Worm (Caenorhabditis elegans): Measurements from ENCODE around the gene gst-36.

ce11 chrX:9832370-9832769, 30.4 kb downstream of the gst-36 start:
- TF ChIP-seq ztf-4 (tag; optimal IDR thresholded peaks at IDR 0.05) (no peak), jun-1 (tag; optimal IDR thresholded peaks at IDR 0.05) (no peak), fkh-8 (tag; optimal IDR thresholded peaks at IDR 0.05) (no peak), lin-39 (tag; optimal IDR thresholded peaks at IDR 0.05) (no peak), snpc-4 (tag; optimal IDR thresholded peaks at IDR 0.05) (no peak), fkh-10 (GFP tag; optimal IDR thresholded peaks at IDR 0.05) (no peak), lin-15B (tag; optimal IDR thresholded peaks at IDR 0.05) (no peak), nhr-76 (tag; optimal IDR thresholded peaks at IDR 0.05) (no peak), nhr-12 (tag; optimal IDR thresholded peaks at IDR 0.05) (no peak), aha-1 (tag; optimal IDR thresholded peaks at IDR 0.05) (no peak)

Measured in whole organism, L1 larva.